Worm (Caenorhabditis elegans): ENCODE results near the gene C43F9.7.

ce11 chrIV:10617099-10617498 lies 23.6 kb upstream of the C43F9.7 start:
- no peak for TF ChIP-seq nhr-77 (tag; optimal IDR thresholded peaks at IDR 0.05)
- TF ChIP-seq nhr-76 (tag; optimal IDR thresholded peaks at IDR 0.05), result no peak
- TF ChIP-seq T20F7.1 (GFP tag; optimal IDR thresholded peaks at IDR 0.05), result no peak
- no peak for TF ChIP-seq mep-1 (tag; optimal IDR thresholded peaks at IDR 0.05)
- TF ChIP-seq attf-4 (tag; optimal IDR thresholded peaks at IDR 0.05), result no peak
- TF ChIP-seq skn-1 (tag; optimal IDR thresholded peaks at IDR 0.05), result no peak
- TF ChIP-seq nhr-28 (tag; optimal IDR thresholded peaks at IDR 0.05), result no peak
